Fruit fly (Drosophila melanogaster) S2 (cell line): ENCODE data around the gene alph.

Source experiments
- CG8478 ChIP-seq: fragments of >200 bp; optimal IDR thresholded peaks from 2 replicates; lab custom pipeline; 2018
- CTCF ChIP-seq, 2 experiments: fragments of >200 bp; optimal IDR thresholded peaks; 2 replicates each; lab custom pipeline; 2018

alph gene

dm6 chr3R:29592139-29592814 is 646 bp downstream of the alph start:
- TF ChIP-seq CTCF (optimal IDR thresholded peaks at IDR 0.05; lab: Kevin White, UChicago) (no peak), CG8478 (no peak)

dm6 chr3R:29600762-29601161 is 9.1 kb downstream of the alph start, which contains the start of gene CG7568:
TSS of gene CG7568 (minus strand) at chr3R:29600862.
- TF ChIP-seq CG8478 = no peak
- no peak for TF ChIP-seq CTCF (optimal IDR thresholded peaks at IDR 0.05; lab: Kevin White, UChicago)

- no peak for TF ChIP-seq CTCF (optimal IDR thresholded peaks at IDR 0.05; lab: Kevin White, UChicago)
- no peak for TF ChIP-seq CG8478
Observed at dm6 chr3R:29608177-29608576, 16.5 kb downstream of the alph start, which contains the start of gene Diedel2. TSS of gene Diedel2 (plus strand) at chr3R:29608477.

- no peak for TF ChIP-seq CTCF (optimal IDR thresholded peaks at IDR 0.05; lab: Kevin White, UChicago)
- TF ChIP-seq CG8478 = no peak
Observed at dm6 chr3R:29610958-29611357, 19.3 kb downstream of the alph start.

- TF ChIP-seq CG8478 (no peak), CTCF (optimal IDR thresholded peaks at IDR 0.05; lab: Kevin White, UChicago) (no peak)
Observed at dm6 chr3R:29617197-29617596, 25.6 kb downstream of the alph start.

dm6 chr3R:29617709-29618212 is 26.1 kb downstream of the alph start:
- TF ChIP-seq CG8478 = no peak
- no peak for TF ChIP-seq CTCF (optimal IDR thresholded peaks at IDR 0.05; lab: Kevin White, UChicago)

dm6 chr3R:29618515-29619157 is 27.0 kb downstream of the alph start, which contains the start of gene CG1907:
TSS of gene CG1907 (plus strand) at chr3R:29619065.
- TF ChIP-seq CG8478 (no peak), CTCF (optimal IDR thresholded peaks at IDR 0.05; lab: Kevin White, UChicago) (no peak)

- TF ChIP-seq CTCF (optimal IDR thresholded peaks at IDR 0.05; lab: Kevin White, UChicago) = no peak
- no peak for TF ChIP-seq CG8478
Observed at dm6 chr3R:29620712-29621479, 29.3 kb downstream of the alph start.

- no peak for TF ChIP-seq CTCF (optimal IDR thresholded peaks at IDR 0.05; lab: Kevin White, UChicago)
- no peak for TF ChIP-seq CG8478
Observed at dm6 chr3R:29625883-29626282, 34.3 kb downstream of the alph start.

- no peak for TF ChIP-seq CTCF (optimal IDR thresholded peaks at IDR 0.05; lab: Kevin White, UChicago)
- no peak for TF ChIP-seq CG8478
Observed at dm6 chr3R:29651488-29651887, 59.9 kb downstream of the alph start.

dm6 chr3R:29659950-29660349 is 68.3 kb downstream of the alph start, which contains the start of gene Dop1R2:
TSS of gene Dop1R2 (minus strand) at chr3R:29659984.
- TF ChIP-seq CG8478 (no peak), CTCF (optimal IDR thresholded peaks at IDR 0.05; lab: Kevin White, UChicago) (no peak)

- TF ChIP-seq CG8478 = no peak
- TF ChIP-seq CTCF (optimal IDR thresholded peaks at IDR 0.05; lab: Kevin White, UChicago) = no peak
Observed at dm6 chr3R:29664183-29664829, 72.7 kb downstream of the alph start, which contains the start of gene ppk21. TSS of gene ppk21 (plus strand) at chr3R:29664779.
